Worm (Caenorhabditis elegans) whole organism, mixed stage, embryonic: ENCODE data around the gene acl-9.

Source experiments
- M03D4.4 ChIP-seq: sonication (generic microtip); optimal IDR thresholded peaks from 2 replicates; lab custom pipeline; 2017; ENCODE audit warnings: mild to moderate bottlenecking, missing genetic modification characterization, missing compliant biosample characterization
- ceh-39 ChIP-seq: fragments of 150-350 bp; optimal IDR thresholded peaks from 2 replicates; lab custom pipeline; 2014; ENCODE audit warnings: missing biosample characterization, missing genetic modification characterization
- mab-5 ChIP-seq: fragments of 150-350 bp; optimal IDR thresholded peaks from 2 replicates; lab custom pipeline; 2014; ENCODE audit warnings: missing biosample characterization, missing genetic modification characterization

DNA sequence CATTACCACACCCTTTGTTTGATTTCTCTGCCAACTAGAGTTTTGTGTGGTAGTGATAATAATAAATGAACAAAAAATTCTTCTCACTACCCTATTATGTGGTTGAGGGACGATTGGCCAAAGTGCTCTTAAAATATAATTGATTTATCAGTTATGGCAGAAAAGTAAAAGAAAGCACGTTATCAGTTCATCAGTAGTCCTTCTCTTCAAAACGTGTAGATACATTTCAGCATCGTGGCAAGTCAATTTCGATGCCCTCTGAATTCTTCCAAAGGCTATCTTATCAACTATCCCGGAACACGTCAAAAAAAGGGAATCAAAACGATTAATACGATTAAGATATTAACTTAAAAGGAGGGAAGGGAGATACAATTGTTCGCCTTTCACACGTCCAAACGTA lies 40.0 kb upstream of the acl-9 start:
- TF ChIP-seq mab-5 (tag; lab: Kevin White, UChicago) (no peak), M03D4.4 (tag; lab: Kevin White, UChicago) (no peak), ceh-39 (tag; lab: Kevin White, UChicago) (no peak)
